Worm (Caenorhabditis elegans) whole organism, L2 larva: ENCODE data around the gene srab-4.

ENCODE experiments used
- lin-39 ChIP-seq: fragments of 150-350 bp; optimal IDR thresholded peaks from 2 replicates; lab custom pipeline; 2014; ENCODE audit warnings: missing biosample characterization, missing genetic modification reagents, missing genetic modification characterization
- lsy-2 ChIP-seq, 2 experiments: fragments of 150-350 bp in 1 of 2; sonication (generic microtip) in 1 of 2; optimal IDR thresholded peaks; 2 replicates each; lab custom pipeline; 2014 to 2017; ENCODE audit warnings: missing biosample characterization in 2 of 2, missing genetic modification characterization in 2 of 2
- snpc-4 ChIP-seq: fragments of 150-350 bp; optimal IDR thresholded peaks from 2 replicates; lab custom pipeline; 2014; ENCODE audit warnings: missing biosample characterization, missing genetic modification characterization
- ztf-4 ChIP-seq: fragments of 150-350 bp; optimal IDR thresholded peaks from 2 replicates; lab custom pipeline; 2014; ENCODE audit warnings: missing biosample characterization, missing genetic modification characterization

DNA sequence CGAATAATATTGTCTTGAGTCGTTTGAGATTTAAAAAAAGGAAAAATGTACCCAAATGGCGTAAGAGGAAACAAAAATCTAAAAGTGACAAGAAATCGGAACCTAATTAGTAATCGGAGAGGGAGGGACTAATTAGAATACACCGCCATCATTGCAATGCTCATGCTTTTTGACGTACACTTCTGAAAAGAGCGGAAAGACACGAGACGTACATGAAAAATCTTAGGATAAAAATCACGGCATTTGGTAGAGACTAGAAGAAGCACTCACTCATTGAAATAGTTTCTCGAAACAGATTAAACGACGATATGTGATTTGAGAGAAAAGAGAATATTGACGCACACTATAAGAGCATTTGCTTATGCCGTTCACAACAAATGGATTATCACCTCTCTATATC lies 19.0 kb downstream of the srab-4 start:
- TF ChIP-seq ztf-4 (tag; lab: Kevin White, UChicago) = no peak
- TF ChIP-seq lsy-2 (tag; optimal IDR thresholded peaks at IDR 0.05; lab: Kevin White, UChicago) = no peak
- TF ChIP-seq lin-39 (tag; lab: Kevin White, UChicago) = no peak
- TF ChIP-seq snpc-4 (tag; lab: Kevin White, UChicago) = no peak
